Worm (Caenorhabditis elegans): ENCODE data around the gene C50F4.4.

The C50F4.4 gene

DNA sequence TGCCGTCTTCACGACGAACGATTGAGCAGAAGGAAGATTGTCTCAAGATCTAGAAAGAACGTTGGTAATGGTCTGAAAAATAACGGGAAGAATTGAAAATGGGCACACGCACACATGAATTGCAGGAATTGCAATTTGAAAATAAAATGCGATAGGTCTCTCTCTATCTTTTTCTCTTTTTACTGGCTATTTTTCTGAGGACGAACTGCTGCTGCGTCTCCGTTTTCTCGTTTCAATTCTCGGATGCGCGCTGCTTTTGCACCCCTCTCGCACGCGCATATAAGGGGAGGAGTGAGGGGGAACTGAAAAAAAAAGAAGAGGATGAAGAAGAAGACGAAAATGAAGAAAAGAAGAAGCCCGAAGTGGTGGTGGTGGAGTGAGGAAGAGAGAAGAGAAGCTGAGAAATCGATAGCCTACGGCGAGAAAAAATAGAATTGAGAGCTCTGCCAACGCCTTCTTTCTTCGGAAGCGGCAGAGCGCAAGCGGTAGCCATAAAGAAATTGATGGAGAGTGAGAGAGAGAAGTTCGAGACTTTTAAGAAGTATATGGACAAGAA is 25.1 kb downstream of the C50F4.4 start, which contains the start of gene rgef-1:
rgef-1 (minus strand) TSS at position 51 of the 556 bp plus-strand sequence.
- TF ChIP-seq mcd-1 (GFP tag; IDR thresholded peaks at IDR 0.05), result peak; percentile 30; the same call in 1 of the 2 replicates
- TF ChIP-seq egl-18 (GFP tag; IDR thresholded peaks at IDR 0.05), result no peak
- TF ChIP-seq somi-1 (GFP tag; optimal IDR thresholded peaks at IDR 0.05), result no peak
- 0 out of 2 replicates have a peak, but pooled peaks have one; percentile 19 for TF ChIP-seq K11D2.4 (GFP tag; IDR thresholded peaks at IDR 0.05)
- TF ChIP-seq F55B11.4 (tag; optimal IDR thresholded peaks at IDR 0.05; ENCODE audit: borderline replicate concordance, insufficient read depth), result no peak
- TF ChIP-seq B0336.3 (GFP tag; IDR thresholded peaks at IDR 0.05), result no peak
- TF ChIP-seq lin-40 (tag; optimal IDR thresholded peaks at IDR 0.05), result peak; percentile 39
- TF ChIP-seq dpl-1 (GFP tag; optimal IDR thresholded peaks at IDR 0.05), result no peak
- peak; percentile 71 for TF ChIP-seq K12H6.12 (tag; optimal IDR thresholded peaks at IDR 0.05)
- TF ChIP-seq zfh-2 (GFP tag; conservative IDR thresholded peaks at IDR 0.05), result peak; percentile 91
- no peak for TF ChIP-seq rcor-1 (GFP tag; IDR thresholded peaks at IDR 0.05)
- TF ChIP-seq nfyb-1 (GFP tag; IDR thresholded peaks at IDR 0.05), result 0 out of 2 replicates have a peak, but pooled peaks have one; percentile 15
- peak in 1 of 3 experiments; percentile 16 for TF ChIP-seq lin-35 (GFP tag; optimal IDR thresholded peaks at IDR 0.05)
- 0 out of 2 replicates have a peak, but pooled peaks have one; percentile 9 for TF ChIP-seq hmg-1.2 (GFP tag; IDR thresholded peaks at IDR 0.05)
- 0 out of 2 replicates have a peak, but pooled peaks have one; percentile 13 for TF ChIP-seq pbrm-1 (GFP tag; IDR thresholded peaks at IDR 0.05)
- TF ChIP-seq F37B4.10 (GFP tag; IDR thresholded peaks at IDR 0.05), result no peak
- no peak for TF ChIP-seq T26A5.8 (tag; optimal IDR thresholded peaks at IDR 0.05)
- no peak for TF ChIP-seq tbp1 (GFP tag; optimal IDR thresholded peaks at IDR 0.05)

DNA sequence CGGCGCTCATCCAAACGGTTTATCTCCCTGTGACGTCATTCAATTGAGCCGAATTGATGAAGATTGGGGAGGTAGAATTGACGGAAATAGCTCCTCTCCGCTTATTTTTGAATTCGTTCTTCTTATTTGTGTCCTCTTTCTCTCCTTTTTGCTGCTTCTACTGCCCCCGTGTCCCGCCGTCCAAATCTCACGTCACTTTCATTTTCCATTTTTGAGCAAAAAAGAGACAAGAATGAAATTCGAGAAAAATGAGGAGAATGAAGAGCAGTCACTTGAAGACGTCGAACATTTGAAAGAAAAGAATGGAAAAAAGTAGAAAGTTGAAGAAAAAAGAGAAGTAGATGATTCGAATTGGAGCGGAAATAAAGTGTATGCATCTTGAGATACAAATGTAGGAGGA is 27.0 kb downstream of the C50F4.4 start:
- TF ChIP-seq egrh-3 (GFP tag; IDR thresholded peaks at IDR 0.05) (no peak), atf-7 (tag; optimal IDR thresholded peaks at IDR 0.05) (peak; percentile 7), madf-6 (GFP tag; IDR thresholded peaks at IDR 0.05) (no peak), rpc-1 (optimal IDR thresholded peaks at IDR 0.05) (no peak), rpc-1 (tag; optimal IDR thresholded peaks at IDR 0.05) (no peak), attf-6 (GFP tag; IDR thresholded peaks at IDR 0.05) (no peak), aptf-2 (GFP tag; conservative IDR thresholded peaks at IDR 0.05) (no peak), F37B4.10 (GFP tag; IDR thresholded peaks at IDR 0.05) (no peak), F49E8.2 (tag; optimal IDR thresholded peaks at IDR 0.05; ENCODE audit: insufficient read depth) (no peak)

DNA sequence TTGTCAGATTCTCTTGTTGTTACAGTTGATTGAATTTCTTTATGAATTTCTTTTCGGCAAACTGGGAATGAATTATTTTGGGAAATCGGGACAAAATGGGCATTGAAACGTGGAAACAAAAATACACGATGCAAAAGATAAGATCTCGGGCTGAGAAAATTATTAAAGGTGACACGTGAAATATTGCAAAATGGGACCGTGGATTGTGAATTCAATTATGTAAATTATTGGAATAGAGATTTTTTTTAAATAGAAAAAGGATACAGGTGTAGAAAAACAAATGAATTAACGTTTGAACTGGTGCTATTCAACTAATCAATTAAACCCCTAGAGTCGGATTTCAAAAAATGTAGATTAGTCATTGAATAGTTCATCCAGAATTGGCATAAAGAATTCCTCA is 32.1 kb downstream of the C50F4.4 start, which contains the start of gene F25B3.4:
F25B3.4 (minus strand) TSS at position 101 of the 400 bp plus-strand sequence.
- no peak for TF ChIP-seq Y56A3A.18 (GFP tag; IDR thresholded peaks at IDR 0.05)
- TF ChIP-seq ceh-100 (GFP tag; IDR thresholded peaks at IDR 0.05), result no peak
- TF ChIP-seq ZK185.1 (tag; optimal IDR thresholded peaks at IDR 0.05; ENCODE audit: poor library complexity, severe bottlenecking), result no peak
- TF ChIP-seq cebp-1 (GFP tag; IDR thresholded peaks at IDR 0.05), result no peak
- no peak for TF ChIP-seq cebp-1 (tag; optimal IDR thresholded peaks at IDR 0.05)
- TF ChIP-seq nhr-27 (tag; optimal IDR thresholded peaks at IDR 0.05), result no peak
- no peak for TF ChIP-seq egl-44 (GFP tag; IDR thresholded peaks at IDR 0.05)
- TF ChIP-seq rcor-1 (GFP tag; IDR thresholded peaks at IDR 0.05), result no peak
- no peak for TF ChIP-seq dox-1 (GFP tag; IDR thresholded peaks at IDR 0.05)
- no peak for TF ChIP-seq sptf-2 (GFP tag; optimal IDR thresholded peaks at IDR 0.05)

DNA sequence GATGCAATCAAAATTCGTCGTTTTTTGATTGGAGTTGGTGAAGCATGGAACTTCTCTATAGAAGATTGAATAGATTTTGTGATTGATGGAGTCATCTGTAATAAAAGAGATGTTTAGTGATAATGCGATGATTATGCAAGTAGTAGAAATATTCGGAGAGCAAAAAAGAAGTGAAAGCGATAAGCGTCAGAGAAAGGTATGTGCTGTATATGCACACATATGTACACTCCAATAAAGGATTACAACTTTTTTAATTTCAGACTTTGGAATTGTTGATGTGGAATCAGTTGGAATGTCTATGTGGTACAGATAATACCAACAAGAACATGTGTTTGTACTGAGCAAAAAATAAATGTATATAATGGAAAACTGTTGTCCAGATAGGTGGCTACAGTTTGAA is 33.6 kb downstream of the C50F4.4 start, which contains the start of gene F25B3.5:
F25B3.5 (minus strand) TSS at position 101 of the 400 bp plus-strand sequence.
- TF ChIP-seq K11D2.4 (GFP tag; IDR thresholded peaks at IDR 0.05), result no peak
- peak; percentile 3 for TF ChIP-seq nhr-80 (tag; optimal IDR thresholded peaks at IDR 0.05)
